Worm (Caenorhabditis elegans): ENCODE results near the gene fkb-1.

DNA sequence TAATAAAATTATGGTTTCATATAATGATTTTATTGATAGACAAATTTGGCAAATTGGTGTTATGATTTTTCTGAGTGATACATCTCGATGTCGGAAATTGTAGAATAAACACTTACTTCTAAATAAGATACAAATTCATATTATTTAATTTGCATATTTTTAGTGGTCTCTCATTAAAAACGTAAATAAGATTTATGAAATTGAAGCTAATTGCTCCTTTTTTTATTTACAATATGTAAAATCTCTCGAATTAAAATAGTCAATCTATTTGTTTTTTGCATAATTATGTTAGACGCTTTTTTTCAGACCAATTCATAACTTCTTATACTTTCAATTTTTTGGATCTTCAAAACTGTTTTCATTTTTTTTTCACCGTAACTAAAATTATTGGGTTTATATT lies 4.1 kb upstream of the fkb-1 start, which contains the start of gene hrg-6:
- TF ChIP-seq nhr-11 (tag; optimal IDR thresholded peaks at IDR 0.05) (no peak), fkh-10 (GFP tag; optimal IDR thresholded peaks at IDR 0.05) (no peak), hlh-6 (tag; optimal IDR thresholded peaks at IDR 0.05) (no peak), pat-9 (tag; optimal IDR thresholded peaks at IDR 0.05) (no peak), lin-11 (tag; optimal IDR thresholded peaks at IDR 0.05) (no peak), hlh-30 (tag; optimal IDR thresholded peaks at IDR 0.05; ENCODE audit: insufficient read depth) (no peak), pax-1 (tag; optimal IDR thresholded peaks at IDR 0.05) (no peak), pha-4 (tag; optimal IDR thresholded peaks at IDR 0.05) (no peak), C08G9.2 (tag; optimal IDR thresholded peaks at IDR 0.05) (no peak)

All from whole organism, late embryonic.